Worm (Caenorhabditis elegans): ENCODE measurements around the gene mpz-5.

mpz-5 gene

ce11 chrIV:10380626-10381025, 7.0 kb upstream of the mpz-5 start (continued):
- TF ChIP-seq hlh-11 (tag; optimal IDR thresholded peaks at IDR 0.05) (peak; percentile 82), gei-8 (GFP tag; optimal IDR thresholded peaks at IDR 0.05) (no peak), ceh-62 (tag; optimal IDR thresholded peaks at IDR 0.05) (no peak), egl-43 (GFP tag; IDR thresholded peaks at IDR 0.05) (peak; percentile 48; the same call in 1 of the 2 replicates), ceh-44 (GFP tag; IDR thresholded peaks at IDR 0.05) (no peak), hmg-1.1 (GFP tag; IDR thresholded peaks at IDR 0.05) (peak; percentile 52; the same call in 1 of the 2 replicates), set-16 (GFP tag; IDR thresholded peaks at IDR 0.05) (no peak), lim-7 (GFP tag; IDR thresholded peaks at IDR 0.05) (no peak), Y5F2A.4 (GFP tag; optimal IDR thresholded peaks at IDR 0.05) (no peak), lsy-2 (tag; optimal IDR thresholded peaks at IDR 0.05) (peak in 1 of 2 experiments; percentile 63), nhr-77 (tag; optimal IDR thresholded peaks at IDR 0.05) (no peak), nhr-6 (tag; optimal IDR thresholded peaks at IDR 0.05) (no peak), cey-2 (tag; optimal IDR thresholded peaks at IDR 0.05; ENCODE audit: borderline replicate concordance, insufficient read depth) (no peak), D1046.2 (GFP tag; IDR thresholded peaks at IDR 0.05) (no peak)

ce11 chrIV:10374601-10375000, 979 bp upstream of the mpz-5 start, which contains the start of gene mask-1:
mask-1 (plus strand) TSS chrIV:10374901.
- TF ChIP-seq mxl-2 (GFP tag; conservative IDR thresholded peaks at IDR 0.05) (no peak), ces-1 (GFP tag; optimal IDR thresholded peaks at IDR 0.05) (no peak), hlh-30 (tag; optimal IDR thresholded peaks at IDR 0.05; ENCODE audit: insufficient read depth) (no peak), lin-1 (GFP tag; IDR thresholded peaks at IDR 0.05) (no peak), nhr-42 (GFP tag; IDR thresholded peaks at IDR 0.05) (no peak), R02D3.7 (tag; optimal IDR thresholded peaks at IDR 0.05) (no peak), F44E2.7 (GFP tag; IDR thresholded peaks at IDR 0.05) (no peak), pqm-1 (tag; optimal IDR thresholded peaks at IDR 0.05) (no peak), gei-8 (GFP tag; optimal IDR thresholded peaks at IDR 0.05) (no peak), nhr-77 (tag; optimal IDR thresholded peaks at IDR 0.05) (no peak), zfp-2 (tag; optimal IDR thresholded peaks at IDR 0.05) (no peak), ceh-28 (tag; optimal IDR thresholded peaks at IDR 0.05) (no peak), lin-15B (tag; optimal IDR thresholded peaks at IDR 0.05) (no peak), php-3 (GFP tag; IDR thresholded peaks at IDR 0.05) (no peak), nhr-76 (tag; optimal IDR thresholded peaks at IDR 0.05) (no peak), F49E8.2 (tag; optimal IDR thresholded peaks at IDR 0.05; ENCODE audit: borderline replicate concordance) (no peak), set-16 (GFP tag; IDR thresholded peaks at IDR 0.05) (no peak)

- no peak for TF ChIP-seq ceh-20 (GFP tag; IDR thresholded peaks at IDR 0.05)
- no peak for TF ChIP-seq dpl-1 (GFP tag; optimal IDR thresholded peaks at IDR 0.05)
- TF ChIP-seq T20F7.1 (GFP tag; optimal IDR thresholded peaks at IDR 0.05), result no peak
- no peak for TF ChIP-seq ceh-28 (tag; optimal IDR thresholded peaks at IDR 0.05)
- no peak for TF ChIP-seq egl-43 (GFP tag; IDR thresholded peaks at IDR 0.05)
These were observed 5.3 kb downstream of the mpz-5 start, which contains the start of gene iars-1 for ce11 chrIV:10368326-10368725. iars-1 (plus strand) TSS chrIV:10368601.

- no peak for TF ChIP-seq lin-38 (GFP tag; IDR thresholded peaks at IDR 0.05)
- peak; percentile 47 for TF ChIP-seq dpl-1 (GFP tag; optimal IDR thresholded peaks at IDR 0.05)
- peak; percentile 22 for TF ChIP-seq mes-2 (tag; optimal IDR thresholded peaks at IDR 0.05; ENCODE audit: poor library complexity, severe bottlenecking)
- TF ChIP-seq zfp-3 (GFP tag; conservative IDR thresholded peaks at IDR 0.05), result no peak
- peak; percentile 22 for TF ChIP-seq mep-1 (tag; optimal IDR thresholded peaks at IDR 0.05)
- TF ChIP-seq fkh-10 (GFP tag; optimal IDR thresholded peaks at IDR 0.05), result no peak
- TF ChIP-seq mxl-3 (GFP tag; optimal IDR thresholded peaks at IDR 0.05), result no peak
- peak; percentile 19 for TF ChIP-seq dve-1 (tag; optimal IDR thresholded peaks at IDR 0.05; ENCODE audit: insufficient read depth)
- peak in 1 of 2 experiments; percentile 58 for TF ChIP-seq lsy-2 (tag; optimal IDR thresholded peaks at IDR 0.05)
- no peak for TF ChIP-seq daf-8 (GFP tag; IDR thresholded peaks at IDR 0.05)
- TF ChIP-seq cey-2 (tag; optimal IDR thresholded peaks at IDR 0.05; ENCODE audit: borderline replicate concordance, insufficient read depth), result no peak
These were observed 5.8 kb downstream of the mpz-5 start, which contains the start of gene pges-2 for ce11 chrIV:10367740-10368246. pges-2 (minus strand) TSS chrIV:10367790.
